Fruit fly (Drosophila melanogaster): Measurements from ENCODE around the gene Ktl.

Gene Ktl

DNA sequence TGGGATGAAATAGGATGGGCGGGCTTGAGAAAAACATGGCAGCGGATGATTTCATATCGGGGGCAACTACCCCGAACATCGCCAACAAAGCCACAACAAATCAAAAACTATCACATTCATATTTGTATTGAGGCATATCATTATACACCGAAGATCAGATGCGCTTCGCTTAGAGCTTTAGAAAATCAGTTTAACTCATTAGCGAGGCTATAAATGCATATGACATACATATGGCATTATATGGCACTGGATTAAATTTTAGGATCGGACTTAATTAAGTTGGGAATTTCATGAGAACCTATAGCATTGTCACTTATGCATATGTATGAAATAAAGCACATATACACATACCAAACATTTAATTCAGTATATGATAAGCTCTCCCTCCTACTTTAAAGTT lies 50.8 kb downstream of the Ktl start:
- TF ChIP-seq sens (GFP tag), result peak; percentile 45
- no peak for TF ChIP-seq CG7786 (GFP tag; optimal IDR thresholded peaks at IDR 0.05)
- no peak for TF ChIP-seq unpg (GFP tag; optimal IDR thresholded peaks at IDR 0.05)
- no peak for TF ChIP-seq Camta (GFP tag; optimal IDR thresholded peaks at IDR 0.05)
- TF ChIP-seq Gsc (GFP tag; IDR thresholded peaks at IDR 0.05), result no peak
- peak; percentile 6 for TF ChIP-seq Meics (GFP tag; optimal IDR thresholded peaks at IDR 0.05)
- no peak for TF ChIP-seq CG13123 (GFP tag; optimal IDR thresholded peaks at IDR 0.05)
- no peak for TF ChIP-seq CG1024 (GFP tag; IDR thresholded peaks at IDR 0.05)
- no peak for TF ChIP-seq sd (tag; optimal IDR thresholded peaks at IDR 0.05)
- peak; percentile 58 for TF ChIP-seq Med (GFP tag)
- no peak for TF ChIP-seq CG12236 (GFP tag; optimal IDR thresholded peaks at IDR 0.05)
- TF ChIP-seq CG18599 (GFP tag; optimal IDR thresholded peaks at IDR 0.05), result peak; percentile 23
- no peak for TF ChIP-seq CG9817 (tag; optimal IDR thresholded peaks at IDR 0.05)
- TF ChIP-seq Ets65A (GFP tag), result peak; percentile 21
- TF ChIP-seq D19A (tag; optimal IDR thresholded peaks at IDR 0.05), result peak; percentile 94
- TF ChIP-seq CG14860 (GFP tag; IDR thresholded peaks at IDR 0.05; ENCODE audit: partially characterized antibody), result no peak
- TF ChIP-seq psq (GFP tag; optimal IDR thresholded peaks at IDR 0.05), result no peak
- TF ChIP-seq Nf-YB (GFP tag; optimal IDR thresholded peaks at IDR 0.05), result peak; percentile 64
- no peak for TF ChIP-seq ap (GFP tag; IDR thresholded peaks at IDR 0.05)
- 0 out of 3 replicates have a peak, but pooled peaks have one; percentile 12 for TF ChIP-seq row (GFP tag; IDR thresholded peaks at IDR 0.05)
- TF ChIP-seq fru (optimal IDR thresholded peaks at IDR 0.05), result no peak
- TF ChIP-seq sr (GFP tag; IDR thresholded peaks at IDR 0.05), result no peak
- TF ChIP-seq CG17829 (tag; optimal IDR thresholded peaks at IDR 0.05), result no peak
- TF ChIP-seq CG11695 (GFP tag; IDR thresholded peaks at IDR 0.05), result no peak
- TF ChIP-seq CG7556 (GFP tag; optimal IDR thresholded peaks at IDR 0.05), result no peak
- peak; percentile 40 for TF ChIP-seq CG7839 (tag; optimal IDR thresholded peaks at IDR 0.05)
- TF ChIP-seq gem (tag; optimal IDR thresholded peaks at IDR 0.05), result peak; percentile 28
- no peak for TF ChIP-seq CG18262 (tag; optimal IDR thresholded peaks at IDR 0.05)
- TF ChIP-seq CG18619 (GFP tag; optimal IDR thresholded peaks at IDR 0.05), result no peak
- peak; percentile 0 for TF ChIP-seq CG1603 (tag; optimal IDR thresholded peaks at IDR 0.05)
- TF ChIP-seq Ptx1 (GFP tag; IDR thresholded peaks at IDR 0.05), result peak; percentile 28; the same call in 1 of the 2 replicates
- TF ChIP-seq CG10979 (tag; optimal IDR thresholded peaks at IDR 0.05), result peak; percentile 3
- no peak for TF ChIP-seq jigr1 (GFP tag; IDR thresholded peaks at IDR 0.05)
- TF ChIP-seq Gug (GFP tag; IDR thresholded peaks at IDR 0.05), result no peak
- peak; percentile 29 for TF ChIP-seq CG2678 (tag; optimal IDR thresholded peaks at IDR 0.05)

DNA sequence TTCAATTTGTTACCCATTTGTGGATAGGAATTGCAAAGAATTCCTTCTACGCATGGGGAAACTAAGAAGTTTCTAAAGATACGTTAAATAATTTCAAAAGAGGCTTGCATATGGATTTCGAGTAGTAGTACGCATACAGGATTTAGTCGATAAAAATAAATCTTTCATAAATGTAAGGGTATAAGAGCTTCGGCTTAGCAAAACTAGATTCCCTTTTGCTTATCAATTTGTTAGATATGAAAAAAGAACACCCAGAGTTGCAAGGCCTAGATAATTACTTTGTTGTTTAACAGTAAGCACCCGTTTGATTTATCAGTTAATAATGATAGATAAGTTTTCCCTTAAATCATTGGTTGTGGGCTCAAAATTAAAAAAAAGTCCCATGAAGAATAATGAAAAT lies 51.6 kb downstream of the Ktl start:
- TF ChIP-seq lab (GFP tag; optimal IDR thresholded peaks at IDR 0.05) (peak; percentile 85), CG13775 (GFP tag; optimal IDR thresholded peaks at IDR 0.05) (no peak), nerfin-2 (GFP tag; IDR thresholded peaks at IDR 0.05; ENCODE audit: partially characterized antibody) (no peak), Nf-YB (GFP tag; optimal IDR thresholded peaks at IDR 0.05) (no peak), HHEX (GFP tag; optimal IDR thresholded peaks at IDR 0.05) (no peak), HmgZ (tag; optimal IDR thresholded peaks at IDR 0.05) (no peak), ab (GFP tag; optimal IDR thresholded peaks at IDR 0.05) (no peak), maf-S (GFP tag; optimal IDR thresholded peaks at IDR 0.05) (no peak), CG8290 (GFP tag; optimal IDR thresholded peaks at IDR 0.05) (no peak), CG8290 (tag; optimal IDR thresholded peaks at IDR 0.05) (no peak), CG3163 (GFP tag; optimal IDR thresholded peaks at IDR 0.05) (no peak), h (optimal IDR thresholded peaks at IDR 0.05) (no peak), Doc2 (GFP tag; IDR thresholded peaks at IDR 0.05) (no peak), exex (tag; optimal IDR thresholded peaks at IDR 0.05) (peak; percentile 89), CG6854 (GFP tag; optimal IDR thresholded peaks at IDR 0.05) (no peak), CG7372 (GFP tag; IDR thresholded peaks at IDR 0.05) (no peak), CG11247 (GFP tag; IDR thresholded peaks at IDR 0.05) (no peak), CG11695 (GFP tag; IDR thresholded peaks at IDR 0.05) (0 out of 3 replicates have a peak, but pooled peaks have one; percentile 42), CG10366 (GFP tag; IDR thresholded peaks at IDR 0.05) (no peak), CG2129 (GFP tag; IDR thresholded peaks at IDR 0.05; ENCODE audit: partially characterized antibody) (no peak), Nf-YC (tag; optimal IDR thresholded peaks at IDR 0.05) (peak; percentile 22)
